Worm (Caenorhabditis elegans) whole organism, L4 larva: ENCODE measurements around the gene srd-44.

Source experiments
- D1046.2 ChIP-seq: fragments of 200-800 bp; sonication (Bioruptor generic); IDR thresholded peaks from 2 replicates; pipeline ENCODE4 v1.3.6; 2022; ENCODE audit warnings: missing genetic modification characterization, missing compliant biosample characterization
- F10B5.3 ChIP-seq: sonication (generic microtip); optimal IDR thresholded peaks from 2 replicates; lab custom pipeline; 2016; ENCODE audit warnings: mild to moderate bottlenecking, missing genetic modification characterization, missing compliant biosample characterization
- F49E8.2 ChIP-seq: sonication (generic microtip); optimal IDR thresholded peaks from 2 replicates; lab custom pipeline; 2016; ENCODE audit warnings: missing compliant biosample characterization, mild to moderate bottlenecking, missing genetic modification characterization, borderline replicate concordance
- ZK337.2 ChIP-seq: fragments of 200-800 bp; sonication (Bioruptor generic); IDR thresholded peaks from 2 replicates; pipeline ENCODE4 v1.3.6; 2022; ENCODE audit warnings: missing genetic modification reagents, missing genetic modification characterization, missing compliant biosample characterization
- aly-2 ChIP-seq: sonication (generic microtip); optimal IDR thresholded peaks from 2 replicates; lab custom pipeline; 2018; ENCODE audit warnings: missing biosample characterization, missing genetic modification characterization
- ceh-20 ChIP-seq: fragments of 200-800 bp; sonication (Bioruptor generic); IDR thresholded peaks from 2 replicates; pipeline ENCODE4 v1.3.6; 2022; ENCODE audit warnings: missing genetic modification reagents, missing genetic modification characterization, missing compliant biosample characterization
- ceh-28 ChIP-seq: fragments of 150-350 bp; optimal IDR thresholded peaks from 2 replicates; lab custom pipeline; 2014; ENCODE audit warnings: missing biosample characterization, missing genetic modification reagents, missing genetic modification characterization
- ceh-44 ChIP-seq: fragments of 200-800 bp; sonication (Bioruptor generic); IDR thresholded peaks from 2 replicates; pipeline ENCODE4 v1.3.6; 2022; ENCODE audit warnings: missing genetic modification reagents, missing genetic modification characterization, missing compliant biosample characterization
- ces-1 ChIP-seq: fragments of 150-350 bp; sonication (generic microtip); optimal IDR thresholded peaks from 4 replicates; lab custom pipeline; 2014; ENCODE audit warnings: missing biosample characterization, missing genetic modification reagents, missing genetic modification characterization
- ctbp-1 ChIP-seq: fragments of 200-800 bp; sonication (Bioruptor generic); IDR thresholded peaks from 2 replicates; pipeline ENCODE4 v1.3.6; 2022; ENCODE audit warnings: missing genetic modification reagents, missing genetic modification characterization, missing compliant biosample characterization
- daf-12 ChIP-seq: fragments of 150-350 bp; optimal IDR thresholded peaks from 2 replicates; lab custom pipeline; 2014; ENCODE audit warnings: missing biosample characterization, missing genetic modification reagents, missing genetic modification characterization
- daf-16 ChIP-seq, 3 experiments: sonication (generic microtip); optimal IDR thresholded peaks; 2 replicates each; lab custom pipeline; 2016 to 2017; ENCODE audit warnings: missing genetic modification characterization in 3 of 3, missing genetic modification reagents in 3 of 3, mild to moderate bottlenecking in 2 of 3, missing compliant biosample characterization in 2 of 3, missing biosample characterization in 1 of 3, moderate library complexity in 1 of 3
- dmd-6 ChIP-seq: fragments of 200-800 bp; sonication (Bioruptor generic); IDR thresholded peaks from 2 replicates; pipeline ENCODE4 v1.3.6; 2022; ENCODE audit warnings: missing genetic modification reagents, missing genetic modification characterization, missing compliant biosample characterization
- dmd-9 ChIP-seq: fragments of 200-800 bp; sonication (Bioruptor generic); IDR thresholded peaks from 2 replicates; pipeline ENCODE4 v1.3.6; 2022; ENCODE audit warnings: missing genetic modification reagents, missing genetic modification characterization, missing compliant biosample characterization
- dve-1 ChIP-seq: sonication (generic microtip); optimal IDR thresholded peaks from 2 replicates; lab custom pipeline; 2017; ENCODE audit warnings: antibody characterized with exemption, mild to moderate bottlenecking, missing genetic modification characterization, missing compliant biosample characterization; ENCODE audit not compliant: insufficient read depth
- egl-27 ChIP-seq: sonication (generic microtip); optimal IDR thresholded peaks from 3 replicates; lab custom pipeline; 2017; ENCODE audit warnings: missing biosample characterization, missing genetic modification reagents, missing genetic modification characterization
- fkh-10 ChIP-seq: fragments of 150-350 bp; optimal IDR thresholded peaks from 2 replicates; lab custom pipeline; 2014; ENCODE audit warnings: missing biosample characterization, missing genetic modification reagents, missing genetic modification characterization
- hif-1 ChIP-seq, 2 experiments: sonication (generic microtip); optimal IDR thresholded peaks; 2 replicates each; lab custom pipeline; 2016 to 2017; ENCODE audit warnings: missing compliant biosample characterization in 2 of 2, missing genetic modification characterization in 2 of 2, missing genetic modification reagents in 2 of 2, missing genotype in 2 of 2, mild to moderate bottlenecking in 1 of 2
- hlh-11 ChIP-seq: fragments of 200-800 bp; sonication (Bioruptor generic); optimal IDR thresholded peaks from 2 replicates; lab custom pipeline; 2018; ENCODE audit warnings: mild to moderate bottlenecking, missing genetic modification characterization, missing compliant biosample characterization
- hlh-30 ChIP-seq: sonication (generic microtip); optimal IDR thresholded peaks from 2 replicates; lab custom pipeline; 2017; ENCODE audit warnings: antibody characterized with exemption, mild to moderate bottlenecking, missing genetic modification characterization, missing compliant biosample characterization; ENCODE audit not compliant: insufficient read depth
- lim-7 ChIP-seq: fragments of 200-800 bp; sonication (Bioruptor generic); IDR thresholded peaks from 2 replicates; pipeline ENCODE4 v1.3.6; 2022; ENCODE audit warnings: missing genetic modification characterization, missing compliant biosample characterization
- lin-1 ChIP-seq: fragments of 200-800 bp; sonication (Bioruptor generic); IDR thresholded peaks from 2 replicates; pipeline ENCODE4 v1.3.6; 2022; ENCODE audit warnings: missing genetic modification reagents, missing genetic modification characterization, missing compliant biosample characterization
- lin-15B ChIP-seq: fragments of 150-350 bp; sonication (generic microtip); optimal IDR thresholded peaks from 3 replicates; lab custom pipeline; 2014; ENCODE audit warnings: missing biosample characterization, missing genetic modification characterization
- lin-38 ChIP-seq: fragments of 200-800 bp; sonication (Bioruptor generic); IDR thresholded peaks from 2 replicates; pipeline ENCODE4 v1.3.6; 2022; ENCODE audit warnings: missing genetic modification reagents, missing genetic modification characterization, missing compliant biosample characterization
- lir-3 ChIP-seq: sonication (generic microtip); optimal IDR thresholded peaks from 2 replicates; lab custom pipeline; 2016; ENCODE audit warnings: mild to moderate bottlenecking, missing genetic modification characterization, missing compliant biosample characterization
- lsy-2 ChIP-seq, 2 experiments: fragments of 150-350 bp in 1 of 2; sonication (generic microtip) in 1 of 2; optimal IDR thresholded peaks; 2 replicates each; lab custom pipeline; 2014 to 2017; ENCODE audit warnings: missing biosample characterization in 2 of 2, missing genetic modification characterization in 2 of 2
- madf-9 ChIP-seq: fragments of 200-800 bp; sonication (Bioruptor generic); conservative IDR thresholded peaks from 2 replicates; pipeline ENCODE4 v1.3.6; 2022; ENCODE audit warnings: missing genetic modification reagents, missing genetic modification characterization, missing compliant biosample characterization
- mdl-1 ChIP-seq, 2 experiments: fragments of 150-350 bp in 1 of 2; sonication (generic microtip) in 1 of 2; optimal IDR thresholded peaks; 2 replicates each; lab custom pipeline; 2014 to 2017; ENCODE audit warnings: missing biosample characterization in 2 of 2, missing genetic modification characterization in 2 of 2
- nhr-10 ChIP-seq: fragments of 150-350 bp; optimal IDR thresholded peaks from 2 replicates; lab custom pipeline; 2014; ENCODE audit warnings: missing biosample characterization, missing genetic modification characterization
- nhr-111 ChIP-seq: fragments of 200-800 bp; sonication (Bioruptor generic); optimal IDR thresholded peaks from 2 replicates; lab custom pipeline; 2018; ENCODE audit warnings: mild to moderate bottlenecking, missing genetic modification characterization, missing compliant biosample characterization
- nhr-237 ChIP-seq: sonication (generic microtip); optimal IDR thresholded peaks from 2 replicates; lab custom pipeline; 2017; ENCODE audit warnings: missing biosample characterization, missing genetic modification characterization
- nhr-25 ChIP-seq: sonication (generic microtip); optimal IDR thresholded peaks from 2 replicates; lab custom pipeline; 2017; ENCODE audit warnings: missing genetic modification characterization, mild to moderate bottlenecking, missing compliant biosample characterization, antibody characterized with exemption, moderate library complexity, borderline replicate concordance; ENCODE audit not compliant: insufficient read depth
- nhr-28 ChIP-seq: fragments of 150-350 bp; optimal IDR thresholded peaks from 2 replicates; lab custom pipeline; 2014; ENCODE audit warnings: missing biosample characterization, missing genetic modification characterization
- nhr-77 ChIP-seq: fragments of 150-350 bp; optimal IDR thresholded peaks from 2 replicates; lab custom pipeline; 2014; ENCODE audit warnings: missing biosample characterization, missing genetic modification characterization
- pha-4 ChIP-seq, 2 experiments: fragments of 150-350 bp in 1 of 2; fragments of 200-800 bp in 1 of 2; sonication (Bioruptor generic) in 1 of 2; IDR thresholded peaks in 1 of 2; optimal IDR thresholded peaks in 1 of 2; 2 replicates each; pipeline versions ENCODE4 v1.3.6 to Lab custom; 2014 to 2022; ENCODE audit warnings: missing genetic modification characterization in 2 of 2, missing genetic modification reagents in 2 of 2, missing biosample characterization in 1 of 2, missing compliant biosample characterization in 1 of 2
- php-3 ChIP-seq: fragments of 200-800 bp; sonication (Bioruptor generic); IDR thresholded peaks from 2 replicates; pipeline ENCODE4 v1.3.6; 2022; ENCODE audit warnings: missing genetic modification reagents, missing genetic modification characterization, missing compliant biosample characterization
- pqm-1 ChIP-seq: sonication (generic microtip); optimal IDR thresholded peaks from 2 replicates; lab custom pipeline; 2017; ENCODE audit warnings: missing biosample characterization, missing genetic modification characterization
- spr-3 ChIP-seq: fragments of 200-800 bp; sonication (Bioruptor generic); optimal IDR thresholded peaks from 2 replicates; lab custom pipeline; 2018; ENCODE audit warnings: mild to moderate bottlenecking, missing genetic modification characterization, missing compliant biosample characterization
- unc-62 ChIP-seq, 3 experiments: fragments of 150-350 bp in 1 of 3; sonication (generic microtip); optimal IDR thresholded peaks in 2 of 3; peaks in 1 of 3; 1 replicate in 1 of 3; 2 replicates in 2 of 3; lab custom pipeline; 2014 to 2017; ENCODE audit warnings: missing biosample characterization in 3 of 3, missing genetic modification characterization in 3 of 3, missing genetic modification reagents in 3 of 3, missing genotype in 1 of 3
- zfp-2 ChIP-seq: sonication (generic microtip); optimal IDR thresholded peaks from 2 replicates; lab custom pipeline; 2016; ENCODE audit warnings: mild to moderate bottlenecking, missing genetic modification characterization, missing compliant biosample characterization
- ztf-11 ChIP-seq: fragments of 150-350 bp; optimal IDR thresholded peaks from 2 replicates; lab custom pipeline; 2014; ENCODE audit warnings: missing biosample characterization, missing genetic modification characterization

The srd-44 gene

ce11 chrX:12347822-12348221, 9.6 kb downstream of the srd-44 start (continued):
- TF ChIP-seq madf-9 (GFP tag; lab: Robert Waterston, UW) (peak; percentile 85), lin-38 (GFP tag; lab: Robert Waterston, UW) (no peak)

DNA sequence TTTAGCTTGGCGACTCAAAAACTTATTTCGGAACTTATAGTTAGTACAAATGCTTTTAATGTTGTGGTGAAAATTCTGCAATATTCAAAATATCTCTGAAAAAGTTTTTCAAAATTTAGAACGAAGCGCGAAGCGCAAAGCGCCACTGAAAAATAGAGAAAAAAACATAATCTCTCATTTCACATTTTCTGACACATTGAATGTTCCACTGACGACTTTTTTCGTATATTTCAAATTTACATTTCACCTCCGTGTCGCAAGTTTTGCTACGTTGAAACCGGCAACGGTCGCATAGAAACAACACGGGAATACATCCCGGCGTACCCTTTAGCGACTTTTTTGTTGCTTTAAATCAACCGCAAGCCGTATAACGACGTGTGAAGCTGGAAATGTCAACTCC, 10.1 kb downstream of the srd-44 start, which contains the start of gene F42F12.14:
F42F12.14 (plus strand) TSS at position 301 of the 400 bp plus-strand sequence.
- no peak for TF ChIP-seq fkh-10 (GFP tag; lab: Kevin White, UChicago)
- peak in 1 of 2 experiments; percentile 74 for TF ChIP-seq unc-62 (GFP tag; optimal IDR thresholded peaks at IDR 0.05 in 1 of 2; lab: Kevin White, UChicago)
- TF ChIP-seq unc-62 (tag; optimal IDR thresholded peaks at IDR 0.05; lab: Kevin White, UChicago), result no peak

ce11 chrX:12350207-12350606, 12.0 kb downstream of the srd-44 start, which contains the start of gene F42F12.3:
Gene F42F12.3, plus strand, starts transcription at chrX:12350578.
- TF ChIP-seq lim-7, result no peak
- TF ChIP-seq hlh-11, result peak; percentile 30
- TF ChIP-seq D1046.2, result no peak
- TF ChIP-seq ceh-44 (GFP tag; lab: Robert Waterston, UW), result no peak
- TF ChIP-seq lir-3 (tag; lab: Kevin White, UChicago), result no peak
- no peak for TF ChIP-seq lin-1 (GFP tag; lab: Robert Waterston, UW)
- peak; percentile 21 for TF ChIP-seq nhr-28 (tag; lab: Kevin White, UChicago)
- TF ChIP-seq madf-9 (GFP tag; lab: Robert Waterston, UW), result no peak
- TF ChIP-seq dmd-9 (GFP tag; lab: Robert Waterston, UW), result no peak
- TF ChIP-seq dmd-6 (GFP tag; lab: Robert Waterston, UW), result peak; percentile 20; the same call in 1 of the 2 replicates
- no peak for TF ChIP-seq pha-4 (GFP tag; IDR thresholded peaks at IDR 0.05; lab: Robert Waterston, UW)
- no peak for TF ChIP-seq pha-4 (tag; optimal IDR thresholded peaks at IDR 0.05; lab: Kevin White, UChicago)
- no peak for TF ChIP-seq nhr-237 (tag; lab: Kevin White, UChicago)
- TF ChIP-seq daf-16 (GFP tag; optimal IDR thresholded peaks at IDR 0.05; lab: Kevin White, UChicago), result no peak
- peak; percentile 87 for TF ChIP-seq daf-16 (tag; optimal IDR thresholded peaks at IDR 0.05; lab: Kevin White, UChicago)
- TF ChIP-seq nhr-10 (tag; lab: Kevin White, UChicago), result no peak
- peak; percentile 10 for TF ChIP-seq hlh-30 (tag; lab: Kevin White, UChicago)
- no peak for TF ChIP-seq nhr-77 (tag; lab: Kevin White, UChicago)

ce11 chrX:12352872-12353271, 14.6 kb downstream of the srd-44 start, which contains the start of gene F42F12.4:
Gene F42F12.4, minus strand, starts transcription at chrX:12352947.
- TF ChIP-seq hlh-30 (tag; lab: Kevin White, UChicago) (no peak), hlh-11 (peak; percentile 0), pqm-1 (tag; lab: Kevin White, UChicago) (peak; percentile 46), php-3 (peak; percentile 15; the same call in 1 of the 2 replicates), ceh-20 (GFP tag; lab: Robert Waterston, UW) (no peak), nhr-28 (tag; lab: Kevin White, UChicago) (peak; percentile 51), dve-1 (peak; percentile 26), lin-15B (no peak), ceh-28 (tag; lab: Kevin White, UChicago) (peak; percentile 7), unc-62 (GFP tag; optimal IDR thresholded peaks at IDR 0.05 in 1 of 2; lab: Kevin White, UChicago) (peak in 1 of 2 experiments; percentile 12), unc-62 (tag; optimal IDR thresholded peaks at IDR 0.05; lab: Kevin White, UChicago) (no peak), daf-16 (GFP tag; optimal IDR thresholded peaks at IDR 0.05; lab: Kevin White, UChicago) (no peak), daf-16 (tag; optimal IDR thresholded peaks at IDR 0.05; lab: Kevin White, UChicago) (peak; percentile 22), ces-1 (no peak), mdl-1 (tag; optimal IDR thresholded peaks at IDR 0.05; lab: Kevin White, UChicago) (no peak), ZK337.2 (GFP tag; lab: Robert Waterston, UW) (no peak)
- TF ChIP-seq, all 104 proteins: peak for 8

DNA sequence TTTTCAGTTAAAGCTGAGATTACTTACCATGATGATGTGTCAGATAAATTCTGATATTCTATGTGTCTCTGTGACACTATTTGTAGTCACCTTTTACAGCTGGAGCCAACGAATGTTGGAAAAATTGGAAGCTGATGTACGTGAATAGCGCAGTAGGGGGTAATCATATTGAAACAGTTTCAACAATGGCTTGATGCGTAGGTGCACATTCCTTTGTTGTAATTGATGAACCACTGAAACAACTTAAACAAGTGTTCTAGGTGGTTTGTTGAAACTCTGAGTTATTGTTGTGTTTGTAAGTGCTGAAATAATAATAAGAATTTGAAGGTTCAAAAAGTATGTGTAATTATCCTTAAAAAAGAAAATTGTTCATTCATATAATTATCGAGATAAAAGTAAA, 18.3 kb downstream of the srd-44 start, which contains the start of gene nspc-12:
nspc-12 (minus strand) TSS at position 101 of the 400 bp plus-strand sequence.
- no peak for TF ChIP-seq ztf-11 (tag; lab: Kevin White, UChicago)
- no peak for TF ChIP-seq F10B5.3 (tag; lab: Kevin White, UChicago)
- no peak for TF ChIP-seq hif-1 (tag; optimal IDR thresholded peaks at IDR 0.05; lab: Kevin White, UChicago)
- TF ChIP-seq nhr-25 (tag; lab: Kevin White, UChicago), result no peak
- TF ChIP-seq egl-27 (tag; lab: Kevin White, UChicago), result no peak
- TF ChIP-seq nhr-111 (GFP tag; lab: Kevin White, UChicago), result no peak
- TF ChIP-seq aly-2 (tag; lab: Kevin White, UChicago), result no peak
- no peak for TF ChIP-seq zfp-2 (tag; lab: Kevin White, UChicago)
- TF ChIP-seq F49E8.2 (tag; lab: Kevin White, UChicago), result no peak
- no peak for TF ChIP-seq ctbp-1 (GFP tag; lab: Robert Waterston, UW)
- TF ChIP-seq daf-12 (tag; lab: Kevin White, UChicago), result no peak
- TF ChIP-seq php-3, result no peak
- TF ChIP-seq spr-3 (GFP tag; lab: Kevin White, UChicago), result no peak
- TF ChIP-seq lsy-2 (tag; optimal IDR thresholded peaks at IDR 0.05; lab: Kevin White, UChicago), result no peak
